Fruit fly (Drosophila melanogaster) whole organism, embryonic: ENCODE measurements around the gene CG9706.

Experiments used
- Ada2b ChIP-seq: fragments of 200-800 bp; sonication (Bioruptor generic); IDR thresholded peaks from 2 replicates; pipeline ENCODE4 v1.3.6; 2022; ENCODE audit warnings: missing biosample characterization, missing genetic modification characterization
- B-H2 ChIP-seq: fragments of 200-800 bp; sonication (Bioruptor generic); optimal IDR thresholded peaks from 2 replicates; lab custom pipeline; 2018; ENCODE audit warnings: missing biosample characterization, mild to moderate bottlenecking, missing genetic modification characterization
- CG10654 ChIP-seq: fragments of 200-800 bp; sonication (Bioruptor generic); optimal IDR thresholded peaks from 2 replicates; lab custom pipeline; 2016; ENCODE audit warnings: missing biosample characterization, missing genetic modification characterization
- CG11398 ChIP-seq: fragments of 200-800 bp; sonication (Bioruptor generic); optimal IDR thresholded peaks from 2 replicates; lab custom pipeline; 2016; ENCODE audit warnings: missing biosample characterization, missing genetic modification characterization
- CG11456 ChIP-seq: fragments of 200-800 bp; sonication (Bioruptor generic); IDR thresholded peaks from 3 replicates; pipeline ENCODE4 v1.3.6; 2022; ENCODE audit warnings: missing biosample characterization, missing genetic modification characterization
- CG1233 ChIP-seq: fragments of 200-800 bp; sonication (Bioruptor generic); optimal IDR thresholded peaks from 4 replicates; lab custom pipeline; 2018; ENCODE audit warnings: missing biosample characterization, mild to moderate bottlenecking, missing genetic modification characterization
- CG13287 ChIP-seq: fragments of 200-800 bp; sonication (Bioruptor generic); IDR thresholded peaks from 2 replicates; pipeline ENCODE4 v1.3.6; 2022; ENCODE audit warnings: missing biosample characterization, missing genetic modification characterization; ENCODE audit not compliant: partially characterized antibody
- CG13624 ChIP-seq: fragments of 200-800 bp; sonication (Bioruptor generic); optimal IDR thresholded peaks from 2 replicates; lab custom pipeline; 2016; ENCODE audit warnings: missing biosample characterization, missing genetic modification characterization
- CG14014 ChIP-seq: fragments of 200-800 bp; sonication (Bioruptor generic); IDR thresholded peaks from 2 replicates; pipeline ENCODE4 v1.3.6; 2022; ENCODE audit warnings: missing biosample characterization, missing genetic modification characterization
- CG1529 ChIP-seq: fragments of 200-800 bp; sonication (Bioruptor generic); optimal IDR thresholded peaks from 3 replicates; lab custom pipeline; 2018; ENCODE audit warnings: missing biosample characterization, missing genetic modification characterization
- CG16813 ChIP-seq: fragments of 200-800 bp; sonication (Bioruptor generic); IDR thresholded peaks from 3 replicates; pipeline ENCODE4 v1.3.6; 2022; ENCODE audit warnings: missing biosample characterization, missing genetic modification characterization; ENCODE audit not compliant: partially characterized antibody
- CG17359 ChIP-seq: fragments of 200-800 bp; sonication (Bioruptor generic); optimal IDR thresholded peaks from 3 replicates; lab custom pipeline; 2018; ENCODE audit warnings: missing biosample characterization, mild to moderate bottlenecking, missing genetic modification characterization, moderate library complexity
- CG17829 ChIP-seq: fragments of 200-800 bp; optimal IDR thresholded peaks from 2 replicates; lab custom pipeline; 2019; ENCODE audit warnings: missing biosample characterization, mild to moderate bottlenecking, missing genetic modification characterization, moderate library complexity
- CG18262 ChIP-seq: fragments of 200-800 bp; optimal IDR thresholded peaks from 3 replicates; lab custom pipeline; 2019; ENCODE audit warnings: missing biosample characterization, mild to moderate bottlenecking, missing genetic modification characterization, moderate library complexity
- CG18619 ChIP-seq: fragments of 200-800 bp; sonication (Bioruptor generic); optimal IDR thresholded peaks from 3 replicates; lab custom pipeline; 2017; ENCODE audit warnings: missing biosample characterization, mild to moderate bottlenecking, missing genetic modification characterization
- CG2889 ChIP-seq: fragments of 200-800 bp; sonication (Bioruptor generic); IDR thresholded peaks from 3 replicates; pipeline ENCODE4 v1.3.6; 2022; ENCODE audit warnings: missing biosample characterization, missing genetic modification characterization
- CG3281 ChIP-seq: fragments of 200-800 bp; sonication (Bioruptor generic); optimal IDR thresholded peaks from 3 replicates; lab custom pipeline; 2017; ENCODE audit warnings: missing biosample characterization, mild to moderate bottlenecking, missing genetic modification characterization
- CG34376 ChIP-seq: fragments of 200-800 bp; sonication (Bioruptor generic); optimal IDR thresholded peaks from 2 replicates; lab custom pipeline; 2018; ENCODE audit warnings: missing biosample characterization, mild to moderate bottlenecking, missing genetic modification characterization
- CG7786 ChIP-seq: fragments of 200-800 bp; sonication (Bioruptor generic); optimal IDR thresholded peaks from 2 replicates; lab custom pipeline; 2016; ENCODE audit warnings: missing biosample characterization, missing genetic modification characterization
- CG8359 ChIP-seq: fragments of 200-800 bp; sonication (Bioruptor generic); optimal IDR thresholded peaks from 2 replicates; lab custom pipeline; 2017; ENCODE audit warnings: missing biosample characterization, mild to moderate bottlenecking, missing genetic modification characterization, borderline replicate concordance
- CG8924 ChIP-seq: fragments of 200-800 bp; optimal IDR thresholded peaks from 3 replicates; lab custom pipeline; 2019; ENCODE audit warnings: missing biosample characterization, mild to moderate bottlenecking, missing genetic modification characterization, moderate library complexity
- CG8944 ChIP-seq: fragments of 200-800 bp; sonication (Bioruptor generic); optimal IDR thresholded peaks from 3 replicates; lab custom pipeline; 2016; ENCODE audit warnings: missing biosample characterization, missing genetic modification characterization
- CkIIα-i1 ChIP-seq: fragments of 200-800 bp; sonication (Bioruptor generic); IDR thresholded peaks from 2 replicates; pipeline ENCODE4 v1.3.6; 2022; ENCODE audit warnings: missing biosample characterization, missing genetic modification characterization
- CoRest ChIP-seq: fragments of 200-800 bp; sonication (Bioruptor generic); optimal IDR thresholded peaks from 3 replicates; lab custom pipeline; 2018; ENCODE audit warnings: missing biosample characterization, mild to moderate bottlenecking, missing genetic modification characterization, moderate library complexity
- CrebB ChIP-seq: fragments of 200-800 bp; sonication (Bioruptor generic); optimal IDR thresholded peaks from 3 replicates; lab custom pipeline; 2018; ENCODE audit warnings: missing biosample characterization, mild to moderate bottlenecking, missing genetic modification characterization
- Deaf1 ChIP-seq: fragments of 200-800 bp; optimal IDR thresholded peaks from 3 replicates; lab custom pipeline; 2019; ENCODE audit warnings: missing biosample characterization, mild to moderate bottlenecking, missing genetic modification characterization, moderate library complexity
- Dip3 ChIP-seq: fragments of 200-800 bp; sonication (Bioruptor generic); optimal IDR thresholded peaks from 3 replicates; lab custom pipeline; 2016; ENCODE audit warnings: missing biosample characterization, missing genetic modification characterization
- Eip74EF ChIP-seq, 2 experiments: fragments of 200-800 bp in 1 of 2; fragments of >200 bp in 1 of 2; sonication (Bioruptor generic) in 1 of 2; optimal IDR thresholded peaks; 2 replicates each; lab custom pipeline; 2017 to 2019; ENCODE audit warnings: missing biosample characterization in 2 of 2, missing genetic modification characterization in 2 of 2, mild to moderate bottlenecking in 1 of 2, moderate library complexity in 1 of 2
- Fer3 ChIP-seq: fragments of 200-800 bp; sonication (Bioruptor generic); optimal IDR thresholded peaks from 2 replicates; lab custom pipeline; 2018; ENCODE audit warnings: missing biosample characterization, mild to moderate bottlenecking, missing genetic modification characterization, moderate library complexity
- Kr ChIP-seq: fragments of 200-800 bp; sonication (Bioruptor generic); optimal IDR thresholded peaks from 2 replicates; lab custom pipeline; 2017; ENCODE audit warnings: missing biosample characterization, mild to moderate bottlenecking, missing genetic modification characterization
- MBD-R2 ChIP-seq: fragments of 200-800 bp; sonication (Bioruptor generic); IDR thresholded peaks from 2 replicates; pipeline ENCODE4 v1.3.6; 2022; ENCODE audit warnings: missing biosample characterization, missing genetic modification characterization
- Meics ChIP-seq: fragments of 200-800 bp; sonication (Bioruptor generic); optimal IDR thresholded peaks from 2 replicates; lab custom pipeline; 2017; ENCODE audit warnings: missing biosample characterization, mild to moderate bottlenecking, missing genetic modification characterization
- Mrtf ChIP-seq: fragments of 200-800 bp; sonication (Bioruptor generic); IDR thresholded peaks from 3 replicates; pipeline ENCODE4 v1.3.6; 2022; ENCODE audit warnings: missing biosample characterization, missing genetic modification characterization
- NfI ChIP-seq: fragments of 200-800 bp; sonication (Bioruptor generic); optimal IDR thresholded peaks from 3 replicates; lab custom pipeline; 2018; ENCODE audit warnings: missing biosample characterization, mild to moderate bottlenecking, missing genetic modification characterization, moderate library complexity
- Optix ChIP-seq: fragments of 200-800 bp; sonication (Bioruptor generic); IDR thresholded peaks from 3 replicates; pipeline ENCODE4 v1.3.6; 2022; ENCODE audit warnings: missing biosample characterization, missing genetic modification characterization
- al ChIP-seq: fragments of 200-800 bp; sonication (Bioruptor generic); IDR thresholded peaks from 2 replicates; pipeline ENCODE4 v1.3.6; 2022; ENCODE audit warnings: missing biosample characterization, missing genetic modification characterization
- chn ChIP-seq: fragments of 200-800 bp; sonication (Bioruptor generic); optimal IDR thresholded peaks from 2 replicates; lab custom pipeline; 2016; ENCODE audit warnings: missing biosample characterization, missing genetic modification characterization
- corto ChIP-seq: fragments of 200-800 bp; sonication (Bioruptor generic); optimal IDR thresholded peaks from 2 replicates; lab custom pipeline; 2016; ENCODE audit warnings: missing biosample characterization, mild to moderate bottlenecking, missing genetic modification characterization, moderate library complexity
- crc ChIP-seq: fragments of 200-800 bp; sonication (Bioruptor generic); optimal IDR thresholded peaks from 2 replicates; lab custom pipeline; 2016; ENCODE audit warnings: missing biosample characterization, missing genetic modification characterization
- dan ChIP-seq: fragments of 200-800 bp; sonication (Bioruptor generic); IDR thresholded peaks from 2 replicates; pipeline ENCODE4 v1.3.6; 2022; ENCODE audit warnings: missing biosample characterization, missing genetic modification characterization
- eyg ChIP-seq: fragments of 200-800 bp; sonication (Bioruptor generic); optimal IDR thresholded peaks from 3 replicates; lab custom pipeline; 2016; ENCODE audit warnings: missing biosample characterization, missing genetic modification characterization
- gfzf ChIP-seq: fragments of 200-800 bp; sonication (Bioruptor generic); optimal IDR thresholded peaks from 2 replicates; lab custom pipeline; 2016; ENCODE audit warnings: missing biosample characterization, mild to moderate bottlenecking, missing genetic modification characterization, moderate library complexity
- ind ChIP-seq: fragments of 200-800 bp; sonication (Bioruptor generic); optimal IDR thresholded peaks from 3 replicates; lab custom pipeline; 2016; ENCODE audit warnings: missing biosample characterization, missing genetic modification characterization
- jumu ChIP-seq: fragments of 200-800 bp; sonication (Bioruptor generic); optimal IDR thresholded peaks from 3 replicates; lab custom pipeline; 2016; ENCODE audit warnings: missing biosample characterization, missing genetic modification characterization
- nerfin-2 ChIP-seq: fragments of 200-800 bp; sonication (Bioruptor generic); IDR thresholded peaks from 2 replicates; pipeline ENCODE4 v1.3.6; 2022; ENCODE audit warnings: missing biosample characterization, missing genetic modification characterization; ENCODE audit not compliant: partially characterized antibody
- onecut ChIP-seq: fragments of 200-800 bp; sonication (Bioruptor generic); IDR thresholded peaks from 2 replicates; pipeline ENCODE4 v1.3.6; 2022; ENCODE audit warnings: missing biosample characterization, missing genetic modification characterization
- pfk ChIP-seq: fragments of 200-800 bp; sonication (Bioruptor generic); optimal IDR thresholded peaks from 2 replicates; lab custom pipeline; 2018; ENCODE audit warnings: missing biosample characterization, mild to moderate bottlenecking, missing genetic modification characterization, moderate library complexity
- row ChIP-seq: fragments of 200-800 bp; sonication (Bioruptor generic); IDR thresholded peaks from 3 replicates; pipeline ENCODE4 v1.3.6; 2022; ENCODE audit warnings: missing biosample characterization, missing genetic modification characterization
- tin ChIP-seq: fragments of 200-800 bp; sonication (Bioruptor generic); optimal IDR thresholded peaks from 3 replicates; lab custom pipeline; 2016; ENCODE audit warnings: missing biosample characterization, missing genetic modification characterization
- trem ChIP-seq: fragments of 200-800 bp; optimal IDR thresholded peaks from 3 replicates; lab custom pipeline; 2019; ENCODE audit warnings: missing biosample characterization, mild to moderate bottlenecking, missing genetic modification characterization, moderate library complexity

Gene CG9706

dm6 chr3L:16768001-16768652 lies 14.7 kb upstream of the CG9706 start (continued):
- TF ChIP-seq CG10654 (GFP tag; lab: Kevin White, UChicago) (peak; percentile 26), CG17829 (tag; lab: Kevin White, UChicago) (peak; percentile 54), Deaf1 (tag; lab: Kevin White, UChicago) (no peak), row (GFP tag; lab: Robert Waterston, UW) (peak; percentile 77), CG7786 (GFP tag; lab: Kevin White, UChicago) (no peak), Ada2b (GFP tag; lab: Robert Waterston, UW) (no peak), onecut (GFP tag; lab: Robert Waterston, UW) (0 out of 2 replicates have a peak, but pooled peaks have one; percentile 12), CG16813 (peak; percentile 57; the same call in 2 of the 3 replicates), Dip3 (GFP tag; lab: Kevin White, UChicago) (no peak), CG17359 (tag; lab: Kevin White, UChicago) (peak; percentile 55), CG13624 (peak; percentile 6), CG18619 (GFP tag; lab: Kevin White, UChicago) (no peak), corto (no peak), Kr (GFP tag; lab: Kevin White, UChicago) (peak; percentile 15), CG18262 (tag; lab: Kevin White, UChicago) (peak; percentile 66), CrebB (tag; lab: Kevin White, UChicago) (no peak), Eip74EF (GFP tag; optimal IDR thresholded peaks at IDR 0.05; lab: Kevin White, UChicago) (no peak), eyg (GFP tag; lab: Kevin White, UChicago) (no peak), Mrtf (0 out of 3 replicates have a peak, but pooled peaks have one; percentile 43), CG11456 (GFP tag; lab: Robert Waterston, UW) (0 out of 3 replicates have a peak, but pooled peaks have one; percentile 32), Optix (no peak), ind (peak; percentile 15), CoRest (tag; lab: Kevin White, UChicago) (no peak), CG1233 (GFP tag; lab: Kevin White, UChicago) (peak; percentile 44), jumu (GFP tag; lab: Kevin White, UChicago) (peak; percentile 14), CG1529 (GFP tag; lab: Kevin White, UChicago) (no peak), tin (GFP tag; lab: Kevin White, UChicago) (peak; percentile 66), CG14014 (GFP tag; lab: Robert Waterston, UW) (no peak), NfI (GFP tag; lab: Kevin White, UChicago) (no peak), pfk (GFP tag; lab: Kevin White, UChicago) (no peak), CG8924 (peak; percentile 45), gfzf (GFP tag; lab: Kevin White, UChicago) (no peak), CG34376 (GFP tag; lab: Kevin White, UChicago) (no peak), CkIIα-i1 (GFP tag; lab: Robert Waterston, UW) (no peak), chn (GFP tag; lab: Kevin White, UChicago) (no peak), CG8944 (no peak), nerfin-2 (no peak), Meics (no peak), crc (GFP tag; lab: Kevin White, UChicago) (no peak), Fer3 (tag; lab: Kevin White, UChicago) (no peak), CG8359 (GFP tag; lab: Kevin White, UChicago) (no peak), MBD-R2 (GFP tag; lab: Robert Waterston, UW) (no peak), dan (GFP tag; lab: Robert Waterston, UW) (no peak), trem (tag; lab: Kevin White, UChicago) (peak; percentile 51), CG11398 (GFP tag; lab: Kevin White, UChicago) (no peak), B-H2 (no peak), CG13287 (GFP tag; lab: Robert Waterston, UW) (no peak), CG2889 (GFP tag; lab: Robert Waterston, UW) (no peak), al (GFP tag; lab: Robert Waterston, UW) (no peak), CG3281 (GFP tag; lab: Kevin White, UChicago) (no peak)
